Worm (Caenorhabditis elegans): ENCODE data around the gene irld-25.
"Not testable (repeated sequence)": the region's sequence is repeated elsewhere in the genome, so short reads cannot be mapped to it uniquely, and the experiment has no call there.

ce11 chrV:15250304-15250703 lies 28.9 kb downstream of the irld-25 start, which contains the start of gene srd-28:
- TF ChIP-seq ref-1 (GFP tag; conservative IDR thresholded peaks at IDR 0.05); flt-1 (GFP tag; IDR thresholded peaks at IDR 0.05); klf-2 (GFP tag; conservative IDR thresholded peaks at IDR 0.05); med-1 (GFP tag; optimal IDR thresholded peaks at IDR 0.05; ENCODE audit: insufficient read depth); ztf-29 (GFP tag; IDR thresholded peaks at IDR 0.05); tab-1 (GFP tag; IDR thresholded peaks at IDR 0.05); T22C8.4 (GFP tag; IDR thresholded peaks at IDR 0.05); ztf-23 (GFP tag; IDR thresholded peaks at IDR 0.05); cog-1 (tag; optimal IDR thresholded peaks at IDR 0.05): not testable (repeated sequence)

Data from whole organism, midembryonic.